Fruit fly (Drosophila melanogaster) whole organism, prepupa: Measurements from ENCODE around the gene CG3609.

Source experiments
- CG10669 ChIP-seq: fragments of 200-800 bp; sonication (Bioruptor generic); optimal IDR thresholded peaks from 3 replicates; lab custom pipeline; 2018; ENCODE audit warnings: missing biosample characterization, mild to moderate bottlenecking, missing genetic modification characterization, moderate library complexity
- CG1621 ChIP-seq: fragments of 200-800 bp; sonication (Bioruptor generic); optimal IDR thresholded peaks from 3 replicates; lab custom pipeline; 2018; ENCODE audit warnings: missing biosample characterization, mild to moderate bottlenecking, missing genetic modification characterization
- CG16779 ChIP-seq: fragments of 200-800 bp; sonication (Bioruptor generic); optimal IDR thresholded peaks from 3 replicates; lab custom pipeline; 2017; ENCODE audit warnings: missing biosample characterization, mild to moderate bottlenecking, missing genetic modification characterization
- CG8632 ChIP-seq: fragments of 200-800 bp; sonication (Bioruptor generic); optimal IDR thresholded peaks from 3 replicates; lab custom pipeline; 2016; ENCODE audit warnings: missing biosample characterization, missing genetic modification characterization
- Hr39 ChIP-seq: fragments of 200-800 bp; sonication (Bioruptor generic); optimal IDR thresholded peaks from 2 replicates; lab custom pipeline; 2016; ENCODE audit warnings: missing biosample characterization, missing genetic modification characterization
- achi ChIP-seq: fragments of 200-800 bp; sonication (Bioruptor generic); optimal IDR thresholded peaks from 3 replicates; lab custom pipeline; 2016; ENCODE audit warnings: missing biosample characterization, missing genetic modification characterization
- acj6 ChIP-seq: fragments of 200-800 bp; sonication (Bioruptor generic); optimal IDR thresholded peaks from 3 replicates; lab custom pipeline; 2016; ENCODE audit warnings: missing biosample characterization, missing genetic modification characterization
- cyc ChIP-seq: fragments of 200-800 bp; sonication (Bioruptor generic); optimal IDR thresholded peaks from 3 replicates; lab custom pipeline; 2016; ENCODE audit warnings: missing biosample characterization, missing genetic modification characterization
- dsx ChIP-seq: fragments of 200-800 bp; optimal IDR thresholded peaks from 3 replicates; lab custom pipeline; 2019; ENCODE audit warnings: missing biosample characterization, mild to moderate bottlenecking, missing genetic modification characterization, moderate library complexity; ENCODE audit not compliant: poor library complexity, severe bottlenecking
- lz ChIP-seq: fragments of 200-800 bp; sonication (Bioruptor generic); optimal IDR thresholded peaks from 3 replicates; lab custom pipeline; 2016; ENCODE audit warnings: missing biosample characterization, missing genetic modification characterization
- net ChIP-seq: fragments of 200-800 bp; sonication (Bioruptor generic); optimal IDR thresholded peaks from 3 replicates; lab custom pipeline; 2016; ENCODE audit warnings: missing biosample characterization, missing genetic modification characterization

DNA sequence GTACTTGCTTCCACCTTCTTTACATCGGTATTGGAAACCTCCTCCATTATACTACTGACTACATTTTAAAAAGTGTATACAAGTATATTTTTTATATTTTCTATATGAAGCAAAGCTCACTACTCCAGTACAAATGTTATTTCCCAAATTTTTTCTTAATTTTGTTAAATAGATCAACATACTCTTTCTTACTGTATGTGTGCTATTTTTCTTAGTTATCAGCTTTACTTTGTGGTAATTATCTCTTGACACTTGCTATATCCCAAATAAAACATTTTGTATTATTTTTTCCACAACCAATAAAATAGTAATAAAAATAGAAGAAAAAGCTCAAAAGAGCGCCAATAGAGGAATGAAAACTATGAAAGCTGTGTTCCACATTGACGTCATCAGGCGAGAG lies 16.2 kb upstream of the CG3609 start, which contains the start of gene CG43750:
- TF ChIP-seq CG10669 (GFP tag; lab: Kevin White, UChicago) (no peak), Hr39 (GFP tag; lab: Kevin White, UChicago) (no peak), CG16779 (tag; lab: Kevin White, UChicago) (no peak), CG1621 (no peak), CG8632 (GFP tag; lab: Kevin White, UChicago) (no peak), cyc (no peak), dsx (GFP tag; lab: Kevin White, UChicago) (no peak), acj6 (GFP tag; lab: Kevin White, UChicago) (no peak), achi (no peak), lz (GFP tag; lab: Kevin White, UChicago) (no peak), net (GFP tag; lab: Kevin White, UChicago) (no peak)
